Worm (Caenorhabditis elegans) whole organism, midembryonic: ENCODE data around the gene str-39.

Experiments
- cog-1 ChIP-seq: sonication (generic microtip); optimal IDR thresholded peaks from 2 replicates; lab custom pipeline; 2016; ENCODE audit warnings: missing genetic modification characterization, missing compliant biosample characterization
- med-1 ChIP-seq: sonication (generic microtip); optimal IDR thresholded peaks from 2 replicates; lab custom pipeline; 2017; ENCODE audit warnings: missing genetic modification characterization, mild to moderate bottlenecking, missing compliant biosample characterization, antibody characterized with exemption, missing genetic modification reagents; ENCODE audit not compliant: insufficient read depth

- TF ChIP-seq med-1 (GFP tag; lab: Kevin White, UChicago) (no peak), cog-1 (tag; lab: Kevin White, UChicago) (no peak)
These were observed 4.7 kb upstream of the str-39 start, which contains the start of gene sre-24 for ce11 chrV:2884411-2884810.
